Fruit fly (Drosophila melanogaster) whole organism, prepupa: ENCODE measurements around the gene GAPsec.

Source experiments
- Blimp-1 ChIP-seq: fragments of 200-800 bp; sonication (Bioruptor generic); optimal IDR thresholded peaks from 3 replicates; lab custom pipeline; 2017; ENCODE audit warnings: missing biosample characterization, missing genetic modification characterization, mild to moderate bottlenecking, moderate library complexity, missing genetic modification reagents
- CG11762 ChIP-seq: fragments of 200-800 bp; sonication (Bioruptor generic); optimal IDR thresholded peaks from 3 replicates; lab custom pipeline; 2016; ENCODE audit warnings: missing biosample characterization, missing genetic modification characterization; ENCODE audit not compliant: insufficient read depth
- CG1621 ChIP-seq: fragments of 200-800 bp; sonication (Bioruptor generic); optimal IDR thresholded peaks from 3 replicates; lab custom pipeline; 2018; ENCODE audit warnings: missing biosample characterization, mild to moderate bottlenecking, missing genetic modification characterization
- cyc ChIP-seq: fragments of 200-800 bp; sonication (Bioruptor generic); optimal IDR thresholded peaks from 3 replicates; lab custom pipeline; 2016; ENCODE audit warnings: missing biosample characterization, missing genetic modification characterization
- esn ChIP-seq: fragments of 200-800 bp; sonication (Bioruptor generic); optimal IDR thresholded peaks from 2 replicates; lab custom pipeline; 2016; ENCODE audit warnings: missing biosample characterization, mild to moderate bottlenecking, missing genetic modification characterization, moderate library complexity
- spab ChIP-seq: fragments of 200-800 bp; sonication (Bioruptor generic); optimal IDR thresholded peaks from 2 replicates; lab custom pipeline; 2017; ENCODE audit warnings: missing biosample characterization, mild to moderate bottlenecking, missing genetic modification characterization, missing genetic modification reagents

- no peak for TF ChIP-seq cyc
- no peak for TF ChIP-seq esn (GFP tag; lab: Kevin White, UChicago)
- no peak for TF ChIP-seq CG11762 (GFP tag; lab: Kevin White, UChicago)
- TF ChIP-seq CG1621 (tag; lab: Kevin White, UChicago) = no peak
- no peak for TF ChIP-seq Blimp-1 (GFP tag; lab: Kevin White, UChicago)
- TF ChIP-seq spab (GFP tag; lab: Kevin White, UChicago) = no peak
Measured at dm6 chr3L:8584086-8584485, 39.6 kb downstream of the GAPsec start.
